Worm (Caenorhabditis elegans) whole organism, L2 larva: ENCODE data around the gene haly-1.

Experiments
- elt-3 ChIP-seq: sonication (generic microtip); optimal IDR thresholded peaks from 2 replicates; lab custom pipeline; 2017; ENCODE audit warnings: missing biosample characterization, missing genetic modification characterization
- mdl-1 ChIP-seq, 2 experiments: fragments of 150-350 bp in 1 of 2; sonication (generic microtip) in 1 of 2; optimal IDR thresholded peaks; 2 replicates each; lab custom pipeline; 2017; ENCODE audit warnings: missing biosample characterization in 2 of 2, missing genetic modification characterization in 2 of 2
- nhr-21 ChIP-seq: fragments of 150-350 bp; optimal IDR thresholded peaks from 2 replicates; lab custom pipeline; 2014; ENCODE audit warnings: missing biosample characterization, missing genetic modification characterization

ce11 chrX:10846898-10847297 is 49.5 kb downstream of the haly-1 start:
- TF ChIP-seq elt-3 (tag; lab: Kevin White, UChicago) (no peak), mdl-1 (tag; optimal IDR thresholded peaks at IDR 0.05; lab: Kevin White, UChicago) (no peak), nhr-21 (tag; lab: Kevin White, UChicago) (no peak)
